Worm (Caenorhabditis elegans): ENCODE data around the gene npr-12.

DNA sequence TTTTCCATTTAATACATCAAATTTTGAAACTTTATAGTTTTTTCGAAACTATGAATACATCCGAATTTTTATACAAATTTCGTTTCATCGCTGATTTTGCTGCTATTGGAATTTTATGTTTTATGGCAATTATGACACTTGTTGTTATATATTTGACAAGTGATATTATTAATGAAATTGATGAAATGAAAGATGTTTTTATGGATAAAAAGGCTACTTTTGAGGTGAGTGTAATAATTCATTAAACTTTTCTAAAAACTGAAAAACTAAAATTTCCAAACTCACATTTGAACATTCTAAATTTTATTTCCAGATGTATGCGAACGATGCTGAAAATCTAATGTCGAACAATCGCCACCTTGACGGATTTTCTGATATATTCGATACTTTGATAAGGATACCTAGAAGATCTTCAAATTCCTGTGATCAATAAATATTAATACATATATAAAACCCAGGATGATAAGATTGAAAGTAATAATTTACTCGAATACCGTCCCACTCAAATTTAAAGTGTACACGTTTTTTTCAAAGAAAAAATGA, 31.4 kb downstream of the npr-12 start, which contains the start of the genes T22D1.17 and T22D1.8:
- TF ChIP-seq nhr-77 (tag; optimal IDR thresholded peaks at IDR 0.05) (no peak), nhr-76 (tag; optimal IDR thresholded peaks at IDR 0.05) (no peak), lin-13 (GFP tag; optimal IDR thresholded peaks at IDR 0.05) (no peak), ama-1 (optimal IDR thresholded peaks at IDR 0.05) (no peak), nhr-28 (tag; optimal IDR thresholded peaks at IDR 0.05) (no peak), pqm-1 (tag; optimal IDR thresholded peaks at IDR 0.05) (no peak), tbx-2 (tag; optimal IDR thresholded peaks at IDR 0.05) (no peak), nhr-12 (tag; optimal IDR thresholded peaks at IDR 0.05) (no peak), ces-1 (GFP tag; optimal IDR thresholded peaks at IDR 0.05) (no peak), fos-1 (tag; optimal IDR thresholded peaks at IDR 0.05) (no peak)

All from whole organism, L1 larva.